Worm (Caenorhabditis elegans) whole organism, early embryonic: ENCODE measurements around the gene F14D7.2.

ENCODE experiments used
- B0310.2 ChIP-seq: sonication (generic microtip); optimal IDR thresholded peaks from 2 replicates; lab custom pipeline; 2016; ENCODE audit warnings: mild to moderate bottlenecking, missing genetic modification characterization, missing compliant biosample characterization
- F13C5.2 ChIP-seq: sonication (generic microtip); optimal IDR thresholded peaks from 2 replicates; lab custom pipeline; 2017; ENCODE audit warnings: mild to moderate bottlenecking, missing genetic modification characterization, inconsistent platforms, missing compliant biosample characterization
- aly-1 ChIP-seq: sonication (generic microtip); optimal IDR thresholded peaks from 2 replicates; lab custom pipeline; 2016; ENCODE audit warnings: missing genetic modification characterization, missing compliant biosample characterization
- ama-1 ChIP-seq: fragments of 150-350 bp; optimal IDR thresholded peaks from 2 replicates; lab custom pipeline; 2014
- ceh-13 ChIP-seq: fragments of 200-800 bp; sonication (Bioruptor generic); optimal IDR thresholded peaks from 2 replicates; lab custom pipeline; 2018; ENCODE audit warnings: mild to moderate bottlenecking, missing genetic modification characterization, missing compliant biosample characterization
- ceh-36 ChIP-seq: sonication (generic microtip); optimal IDR thresholded peaks from 2 replicates; lab custom pipeline; 2016; ENCODE audit warnings: missing genetic modification characterization, inconsistent platforms, missing compliant biosample characterization
- ets-7 ChIP-seq: sonication (generic microtip); optimal IDR thresholded peaks from 2 replicates; lab custom pipeline; 2016; ENCODE audit warnings: missing genotype, missing genetic modification characterization, missing compliant biosample characterization
- flt-1 ChIP-seq: fragments of 200-800 bp; sonication (Bioruptor generic); IDR thresholded peaks from 2 replicates; pipeline ENCODE4 v1.3.6; 2022; ENCODE audit warnings: missing genetic modification characterization, missing compliant biosample characterization
- hmbx-1 ChIP-seq: sonication (generic microtip); optimal IDR thresholded peaks from 2 replicates; lab custom pipeline; 2016; ENCODE audit warnings: mild to moderate bottlenecking, missing genetic modification characterization, missing compliant biosample characterization
- hmg-4 ChIP-seq: fragments of 200-800 bp; sonication (Bioruptor generic); optimal IDR thresholded peaks from 2 replicates; lab custom pipeline; 2018; ENCODE audit warnings: mild to moderate bottlenecking, missing genetic modification characterization, missing compliant biosample characterization
- hnd-1 ChIP-seq: sonication (generic microtip); optimal IDR thresholded peaks from 2 replicates; lab custom pipeline; 2016; ENCODE audit warnings: missing genetic modification characterization, missing compliant biosample characterization
- pes-1 ChIP-seq: fragments of 200-800 bp; sonication (Bioruptor generic); IDR thresholded peaks from 2 replicates; pipeline ENCODE4 v1.3.6; 2022; ENCODE audit warnings: missing genetic modification reagents, missing genetic modification characterization, missing compliant biosample characterization
- scrt-1 ChIP-seq: fragments of 200-800 bp; sonication (Bioruptor generic); IDR thresholded peaks from 2 replicates; pipeline ENCODE4 v1.3.6; 2022; ENCODE audit warnings: missing genetic modification characterization, missing compliant biosample characterization
- sea-1 ChIP-seq: fragments of 200-800 bp; sonication (Bioruptor generic); conservative IDR thresholded peaks from 2 replicates; pipeline ENCODE4 v1.3.6; 2022; ENCODE audit warnings: missing genetic modification characterization, missing compliant biosample characterization
- tbx-11 ChIP-seq: fragments of 200-800 bp; sonication (Bioruptor generic); IDR thresholded peaks from 2 replicates; pipeline ENCODE4 v1.3.6; 2022; ENCODE audit warnings: missing genetic modification characterization, missing compliant biosample characterization
- tbx-37 ChIP-seq: fragments of 200-800 bp; sonication (Bioruptor generic); conservative IDR thresholded peaks from 2 replicates; pipeline ENCODE4 v1.3.6; 2022; ENCODE audit warnings: missing genetic modification reagents, missing genetic modification characterization, missing compliant biosample characterization
- tra-4 ChIP-seq: sonication (generic microtip); optimal IDR thresholded peaks from 2 replicates; lab custom pipeline; 2017; ENCODE audit warnings: missing genetic modification characterization, missing compliant biosample characterization

The F14D7.2 gene

ce11 chrV:14299569-14300064 lies 6.1 kb upstream of the F14D7.2 start, which contains the start of the genes spig-3 and F14D7.12:
spig-3 (minus strand) TSS chrV:14299669.
F14D7.12 (plus strand) TSS chrV:14300014.
- TF ChIP-seq ets-7 (tag; lab: Kevin White, UChicago): no peak

ce11 chrV:14296499-14296898 lies 3.0 kb upstream of the F14D7.2 start, which contains the start of gene F14D7.3:
F14D7.3 (plus strand) TSS chrV:14296799.
- TF ChIP-seq F13C5.2: no peak
- no peak for TF ChIP-seq ama-1 (lab: Kevin White, UChicago)
- TF ChIP-seq hmg-4 (GFP tag; lab: Kevin White, UChicago): no peak
- TF ChIP-seq sea-1 (GFP tag; lab: Robert Waterston, UW): no peak
- TF ChIP-seq flt-1: no peak
- no peak for TF ChIP-seq ceh-13
- no peak for TF ChIP-seq tra-4
- TF ChIP-seq aly-1: no peak
- no peak for TF ChIP-seq tbx-37 (GFP tag; lab: Robert Waterston, UW)
- no peak for TF ChIP-seq tbx-11

ce11 chrV:14294396-14294795 lies 879 bp upstream of the F14D7.2 start, which contains the start of gene F14D7.9:
F14D7.9 (plus strand) TSS chrV:14294696.
- no peak for TF ChIP-seq tbx-11
- TF ChIP-seq tra-4: no peak
- TF ChIP-seq sea-1 (GFP tag; lab: Robert Waterston, UW): no peak
- no peak for TF ChIP-seq hnd-1 (tag; lab: Kevin White, UChicago)
- no peak for TF ChIP-seq tbx-37 (GFP tag; lab: Robert Waterston, UW)
- TF ChIP-seq pes-1 (GFP tag; lab: Robert Waterston, UW): no peak
- TF ChIP-seq ceh-13: no peak
- TF ChIP-seq B0310.2: no peak
- TF ChIP-seq hmbx-1: no peak
- no peak for TF ChIP-seq flt-1
- TF ChIP-seq scrt-1 (GFP tag; lab: Robert Waterston, UW): no peak
- TF ChIP-seq ama-1 (lab: Kevin White, UChicago): no peak
- no peak for TF ChIP-seq ets-7 (tag; lab: Kevin White, UChicago)
- no peak for TF ChIP-seq aly-1
- no peak for TF ChIP-seq ceh-36 (tag; lab: Kevin White, UChicago)
- TF ChIP-seq F13C5.2: no peak
- TF ChIP-seq hmg-4 (GFP tag; lab: Kevin White, UChicago): no peak

- TF ChIP-seq aly-1 (no peak), hnd-1 (tag; lab: Kevin White, UChicago) (no peak), tra-4 (no peak), ama-1 (lab: Kevin White, UChicago) (no peak), B0310.2 (no peak), sea-1 (GFP tag; lab: Robert Waterston, UW) (no peak), hmbx-1 (no peak), scrt-1 (GFP tag; lab: Robert Waterston, UW) (no peak), F13C5.2 (no peak), ets-7 (tag; lab: Kevin White, UChicago) (no peak), flt-1 (no peak), ceh-13 (no peak), tbx-11 (no peak)
Measured at ce11 chrV:14290636-14291035, 2.9 kb downstream of the F14D7.2 start, which contains the start of gene F14D7.18. F14D7.18 (minus strand) TSS chrV:14290736.

ce11 chrV:14289363-14289762 lies 4.2 kb downstream of the F14D7.2 start, which contains the start of gene F14D7.1:
F14D7.1 (minus strand) TSS chrV:14289463.
- TF ChIP-seq F13C5.2: no peak
- TF ChIP-seq ceh-36 (tag; lab: Kevin White, UChicago): no peak
- no peak for TF ChIP-seq tbx-11
- no peak for TF ChIP-seq tbx-37 (GFP tag; lab: Robert Waterston, UW)
- TF ChIP-seq ama-1 (lab: Kevin White, UChicago): no peak
- no peak for TF ChIP-seq hnd-1 (tag; lab: Kevin White, UChicago)
- no peak for TF ChIP-seq pes-1 (GFP tag; lab: Robert Waterston, UW)
- no peak for TF ChIP-seq tra-4
- TF ChIP-seq B0310.2: no peak
- TF ChIP-seq hmbx-1: no peak
- TF ChIP-seq scrt-1 (GFP tag; lab: Robert Waterston, UW): no peak
- TF ChIP-seq sea-1 (GFP tag; lab: Robert Waterston, UW): no peak
- no peak for TF ChIP-seq aly-1
- TF ChIP-seq flt-1: no peak
- no peak for TF ChIP-seq hmg-4 (GFP tag; lab: Kevin White, UChicago)
- no peak for TF ChIP-seq ceh-13

ce11 chrV:14285803-14286202 lies 7.7 kb downstream of the F14D7.2 start, which contains the start of gene F40G12.11:
F40G12.11 (plus strand) TSS chrV:14286171.
- no peak for TF ChIP-seq ceh-36 (tag; lab: Kevin White, UChicago)
- TF ChIP-seq B0310.2: no peak
- no peak for TF ChIP-seq sea-1 (GFP tag; lab: Robert Waterston, UW)
- no peak for TF ChIP-seq ets-7 (tag; lab: Kevin White, UChicago)

- TF ChIP-seq ama-1 (lab: Kevin White, UChicago) (no peak), tbx-37 (GFP tag; lab: Robert Waterston, UW) (no peak), tra-4 (no peak), F13C5.2 (no peak), pes-1 (GFP tag; lab: Robert Waterston, UW) (no peak), ceh-36 (tag; lab: Kevin White, UChicago) (no peak), ceh-13 (no peak), flt-1 (no peak), hmbx-1 (no peak), hnd-1 (tag; lab: Kevin White, UChicago) (no peak), hmg-4 (GFP tag; lab: Kevin White, UChicago) (no peak), aly-1 (no peak), sea-1 (GFP tag; lab: Robert Waterston, UW) (no peak), B0310.2 (no peak), tbx-11 (no peak), scrt-1 (GFP tag; lab: Robert Waterston, UW) (no peak), ets-7 (tag; lab: Kevin White, UChicago) (no peak)
Measured at ce11 chrV:14283241-14283640, 10.3 kb downstream of the F14D7.2 start, which contains the start of gene F40G12.10. F40G12.10 (plus strand) TSS chrV:14283541.

- no peak for TF ChIP-seq flt-1
- TF ChIP-seq ceh-13: no peak
- TF ChIP-seq tra-4: no peak
- TF ChIP-seq pes-1 (GFP tag; lab: Robert Waterston, UW): no peak
- TF ChIP-seq ceh-36 (tag; lab: Kevin White, UChicago): no peak
- no peak for TF ChIP-seq hnd-1 (tag; lab: Kevin White, UChicago)
- no peak for TF ChIP-seq ets-7 (tag; lab: Kevin White, UChicago)
- no peak for TF ChIP-seq tbx-11
- no peak for TF ChIP-seq ama-1 (lab: Kevin White, UChicago)
- TF ChIP-seq hmg-4 (GFP tag; lab: Kevin White, UChicago): no peak
- no peak for TF ChIP-seq F13C5.2
- TF ChIP-seq tbx-37 (GFP tag; lab: Robert Waterston, UW): no peak
- no peak for TF ChIP-seq hmbx-1
- TF ChIP-seq B0310.2: no peak
- no peak for TF ChIP-seq aly-1
- TF ChIP-seq sea-1 (GFP tag; lab: Robert Waterston, UW): no peak
Measured at ce11 chrV:14282222-14282709, 11.3 kb downstream of the F14D7.2 start, which contains the start of the genes srt-74 and F40G12.9. srt-74 (minus strand) TSS chrV:14282322. F40G12.9 (plus strand) TSS chrV:14282659.
